Worm (Caenorhabditis elegans): ENCODE results near the gene tra-3.

The tra-3 gene

ce11 chrIV:14389070-14389469, 54.9 kb downstream of the tra-3 start (continued):
- no peak for TF ChIP-seq ceh-18 (tag; optimal IDR thresholded peaks at IDR 0.05)

ce11 chrIV:14387766-14388553, 56.0 kb downstream of the tra-3 start:
- no peak for TF ChIP-seq tbx-7 (tag; optimal IDR thresholded peaks at IDR 0.05)
- TF ChIP-seq pros-1 (tag; optimal IDR thresholded peaks at IDR 0.05), result no peak
- no peak for TF ChIP-seq ceh-14 (tag; optimal IDR thresholded peaks at IDR 0.05)

Measured in whole organism, late embryonic.